Worm (Caenorhabditis elegans): ENCODE data around the gene mrck-1.

DNA sequence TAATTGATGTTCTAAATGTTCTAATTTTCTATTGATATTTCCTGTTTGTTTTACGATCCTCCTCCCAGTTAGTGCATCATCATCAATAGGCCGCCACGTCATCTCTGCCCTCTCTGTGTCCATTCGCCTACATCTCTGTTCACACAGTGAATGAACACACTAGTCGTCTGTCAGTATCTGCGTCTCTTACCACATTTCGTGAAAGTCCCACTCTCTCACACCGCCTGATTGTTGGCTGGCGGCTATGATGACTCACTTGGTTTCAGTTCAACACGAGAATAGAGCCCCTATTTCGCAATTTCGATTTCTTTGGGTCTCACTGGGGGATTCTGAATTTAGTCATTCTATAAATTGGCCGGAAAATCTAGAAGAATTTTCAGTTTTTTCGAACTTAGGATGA lies 53.2 kb downstream of the mrck-1 start:
- TF ChIP-seq fkh-10 (GFP tag; optimal IDR thresholded peaks at IDR 0.05) (peak; percentile 8), ceh-9 (tag; optimal IDR thresholded peaks at IDR 0.05) (no peak), elt-1 (tag; optimal IDR thresholded peaks at IDR 0.05) (no peak), pqm-1 (tag; optimal IDR thresholded peaks at IDR 0.05) (peak; percentile 77), ztf-11 (tag; optimal IDR thresholded peaks at IDR 0.05) (no peak), fos-1 (tag; optimal IDR thresholded peaks at IDR 0.05) (peak; percentile 91), zag-1 (tag; optimal IDR thresholded peaks at IDR 0.05) (no peak), R02D3.7 (tag; optimal IDR thresholded peaks at IDR 0.05) (peak; percentile 6), nhr-77 (tag; optimal IDR thresholded peaks at IDR 0.05) (no peak), lin-39 (tag; optimal IDR thresholded peaks at IDR 0.05) (peak; percentile 10)
